Fruit fly (Drosophila melanogaster) whole organism, wandering third instar larva: Measurements from ENCODE around the gene RpL34a.

Source experiments
- CG32264 ChIP-seq: fragments of 200-800 bp; sonication (Bioruptor generic); optimal IDR thresholded peaks from 2 replicates; lab custom pipeline; 2016; ENCODE audit warnings: missing biosample characterization, missing genetic modification characterization
- GATAd ChIP-seq: sonication (Bioruptor generic); optimal IDR thresholded peaks from 2 replicates; lab custom pipeline; 2016; ENCODE audit warnings: missing biosample characterization, missing genetic modification characterization
- Rel ChIP-seq, 2 experiments: fragments of 200-800 bp; sonication (Bioruptor generic) in 1 of 2; optimal IDR thresholded peaks; 2 replicates in 1 of 2; 3 replicates in 1 of 2; lab custom pipeline; 2016 to 2019; ENCODE audit warnings: mild to moderate bottlenecking in 2 of 2, missing biosample characterization in 2 of 2, missing genetic modification characterization in 2 of 2, moderate library complexity in 1 of 2
- h ChIP-seq: fragments of 200-800 bp; sonication (Bioruptor generic); optimal IDR thresholded peaks from 3 replicates; lab custom pipeline; 2016; ENCODE audit warnings: missing biosample characterization, mild to moderate bottlenecking, missing genetic modification characterization
- tai ChIP-seq: sonication (Bioruptor generic); optimal IDR thresholded peaks from 2 replicates; lab custom pipeline; 2016; ENCODE audit warnings: missing biosample characterization, missing genetic modification characterization

DNA sequence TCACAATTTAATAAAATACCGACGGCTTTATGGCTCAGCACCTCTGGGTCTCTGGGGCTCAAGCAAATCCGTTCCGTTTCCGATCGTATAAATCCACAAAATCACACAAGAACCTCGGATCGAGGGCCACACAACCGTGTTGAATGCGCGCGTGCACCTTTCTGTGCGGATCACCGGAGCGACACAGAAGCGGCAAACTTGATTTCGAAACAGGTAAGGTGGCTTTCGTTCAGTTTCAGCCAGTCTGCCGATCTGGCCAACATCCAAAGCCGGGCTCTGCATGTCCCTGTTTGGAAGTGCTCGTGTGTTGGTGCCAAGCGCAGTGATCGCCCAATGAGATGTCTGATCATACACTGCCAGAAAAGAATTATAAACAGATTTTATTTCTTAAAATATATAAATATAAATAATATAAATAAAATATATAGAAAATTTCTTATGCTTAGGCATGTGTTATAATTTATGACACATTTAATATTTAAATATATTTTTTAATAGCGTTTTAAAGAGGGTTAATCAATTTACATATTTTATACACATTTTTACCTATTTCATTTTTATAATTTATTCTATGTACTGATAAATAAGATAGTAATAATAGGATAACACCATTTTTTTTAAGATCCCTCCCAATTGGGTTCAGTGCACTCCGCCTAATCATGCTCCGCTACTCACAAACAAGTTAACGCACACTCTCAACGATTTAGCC, 39.6 kb upstream of the RpL34a start, which contains the start of gene dysf:
- TF ChIP-seq CG32264 (GFP tag; lab: Kevin White, UChicago) (no peak), h (no peak), tai (GFP tag; lab: Kevin White, UChicago) (no peak), Rel (GFP tag; optimal IDR thresholded peaks at IDR 0.05; lab: Kevin White, UChicago) (no peak), Rel (tag; optimal IDR thresholded peaks at IDR 0.05; lab: Kevin White, UChicago) (peak; percentile 25), GATAd (GFP tag; lab: Kevin White, UChicago) (no peak)
